Worm (Caenorhabditis elegans) whole organism, L4 larva: ENCODE data around the gene ZK1098.9.
A peak's percentile ranks its signal among the peaks of the same experiment; 100 is the strongest.

Source experiments
- F26F4.8 ChIP-seq: fragments of 200-800 bp; sonication (Bioruptor generic); conservative IDR thresholded peaks from 2 replicates; pipeline ENCODE4 v1.3.6; 2022; ENCODE audit warnings: missing genetic modification characterization, missing compliant biosample characterization
- F49E8.2 ChIP-seq: sonication (generic microtip); optimal IDR thresholded peaks from 2 replicates; lab custom pipeline; 2016; ENCODE audit warnings: missing compliant biosample characterization, mild to moderate bottlenecking, missing genetic modification characterization, borderline replicate concordance
- T20F7.1 ChIP-seq: fragments of 200-800 bp; sonication (Bioruptor generic); optimal IDR thresholded peaks from 2 replicates; lab custom pipeline; 2018; ENCODE audit warnings: mild to moderate bottlenecking, missing genetic modification characterization, missing compliant biosample characterization
- T26A8.4 ChIP-seq: fragments of 200-800 bp; sonication (Bioruptor generic); IDR thresholded peaks from 2 replicates; pipeline ENCODE4 v1.3.6; 2022; ENCODE audit warnings: missing genetic modification characterization, missing compliant biosample characterization
- Y48G9A.11 ChIP-seq: fragments of 200-800 bp; sonication (Bioruptor generic); IDR thresholded peaks from 2 replicates; pipeline ENCODE4 v1.3.6; 2022; ENCODE audit warnings: missing genetic modification reagents, missing genetic modification characterization, missing compliant biosample characterization
- aly-2 ChIP-seq: sonication (generic microtip); optimal IDR thresholded peaks from 2 replicates; lab custom pipeline; 2018; ENCODE audit warnings: missing biosample characterization, missing genetic modification characterization
- ceh-28 ChIP-seq: fragments of 150-350 bp; optimal IDR thresholded peaks from 2 replicates; lab custom pipeline; 2014; ENCODE audit warnings: missing biosample characterization, missing genetic modification reagents, missing genetic modification characterization
- ceh-44 ChIP-seq: fragments of 200-800 bp; sonication (Bioruptor generic); IDR thresholded peaks from 2 replicates; pipeline ENCODE4 v1.3.6; 2022; ENCODE audit warnings: missing genetic modification reagents, missing genetic modification characterization, missing compliant biosample characterization
- daf-16 ChIP-seq, 3 experiments: sonication (generic microtip); optimal IDR thresholded peaks; 2 replicates each; lab custom pipeline; 2016 to 2017; ENCODE audit warnings: missing genetic modification characterization in 3 of 3, missing genetic modification reagents in 3 of 3, mild to moderate bottlenecking in 2 of 3, missing compliant biosample characterization in 2 of 3, missing biosample characterization in 1 of 3, moderate library complexity in 1 of 3
- daf-8 ChIP-seq: fragments of 200-800 bp; sonication (Bioruptor generic); IDR thresholded peaks from 2 replicates; pipeline ENCODE4 v1.3.6; 2022; ENCODE audit warnings: missing genetic modification characterization, missing compliant biosample characterization
- dmd-9 ChIP-seq: fragments of 200-800 bp; sonication (Bioruptor generic); IDR thresholded peaks from 2 replicates; pipeline ENCODE4 v1.3.6; 2022; ENCODE audit warnings: missing genetic modification reagents, missing genetic modification characterization, missing compliant biosample characterization
- dpl-1 ChIP-seq: fragments of 150-350 bp; optimal IDR thresholded peaks from 2 replicates; lab custom pipeline; 2014; ENCODE audit warnings: missing biosample characterization, missing genetic modification reagents, missing genetic modification characterization
- dve-1 ChIP-seq: sonication (generic microtip); optimal IDR thresholded peaks from 2 replicates; lab custom pipeline; 2017; ENCODE audit warnings: antibody characterized with exemption, mild to moderate bottlenecking, missing genetic modification characterization, missing compliant biosample characterization; ENCODE audit not compliant: insufficient read depth
- gei-8 ChIP-seq: fragments of 200-800 bp; sonication (Bioruptor generic); optimal IDR thresholded peaks from 2 replicates; lab custom pipeline; 2018; ENCODE audit warnings: mild to moderate bottlenecking, missing genetic modification characterization, missing compliant biosample characterization
- hif-1 ChIP-seq, 2 experiments: sonication (generic microtip); optimal IDR thresholded peaks; 2 replicates each; lab custom pipeline; 2016 to 2017; ENCODE audit warnings: missing compliant biosample characterization in 2 of 2, missing genetic modification characterization in 2 of 2, missing genetic modification reagents in 2 of 2, missing genotype in 2 of 2, mild to moderate bottlenecking in 1 of 2
- hlh-30 ChIP-seq: sonication (generic microtip); optimal IDR thresholded peaks from 2 replicates; lab custom pipeline; 2017; ENCODE audit warnings: antibody characterized with exemption, mild to moderate bottlenecking, missing genetic modification characterization, missing compliant biosample characterization; ENCODE audit not compliant: insufficient read depth
- lin-13 ChIP-seq: fragments of 150-350 bp; optimal IDR thresholded peaks from 2 replicates; lab custom pipeline; 2014; ENCODE audit warnings: missing biosample characterization, missing genetic modification reagents, missing genetic modification characterization
- lin-38 ChIP-seq: fragments of 200-800 bp; sonication (Bioruptor generic); IDR thresholded peaks from 2 replicates; pipeline ENCODE4 v1.3.6; 2022; ENCODE audit warnings: missing genetic modification reagents, missing genetic modification characterization, missing compliant biosample characterization
- lsy-2 ChIP-seq, 2 experiments: fragments of 150-350 bp in 1 of 2; sonication (generic microtip) in 1 of 2; optimal IDR thresholded peaks; 2 replicates each; lab custom pipeline; 2014 to 2017; ENCODE audit warnings: missing biosample characterization in 2 of 2, missing genetic modification characterization in 2 of 2
- madf-5 ChIP-seq, 2 experiments: fragments of 200-800 bp; sonication (Bioruptor generic); IDR thresholded peaks; 2 replicates each; pipeline ENCODE4 v1.3.6; 2022; ENCODE audit warnings: missing compliant biosample characterization in 2 of 2, missing genetic modification characterization in 2 of 2
- madf-9 ChIP-seq: fragments of 200-800 bp; sonication (Bioruptor generic); conservative IDR thresholded peaks from 2 replicates; pipeline ENCODE4 v1.3.6; 2022; ENCODE audit warnings: missing genetic modification reagents, missing genetic modification characterization, missing compliant biosample characterization
- mdl-1 ChIP-seq, 2 experiments: fragments of 150-350 bp in 1 of 2; sonication (generic microtip) in 1 of 2; optimal IDR thresholded peaks; 2 replicates each; lab custom pipeline; 2014 to 2017; ENCODE audit warnings: missing biosample characterization in 2 of 2, missing genetic modification characterization in 2 of 2
- mdt-29 ChIP-seq: fragments of 200-800 bp; sonication (Bioruptor generic); IDR thresholded peaks from 2 replicates; pipeline ENCODE4 v1.3.6; 2022; ENCODE audit warnings: missing genetic modification reagents, missing genetic modification characterization, missing compliant biosample characterization
- mep-1 ChIP-seq: fragments of 150-350 bp; sonication (generic microtip); optimal IDR thresholded peaks from 3 replicates; lab custom pipeline; 2014; ENCODE audit warnings: missing biosample characterization, missing genetic modification characterization
- mes-2 ChIP-seq: sonication (generic microtip); optimal IDR thresholded peaks from 2 replicates; lab custom pipeline; 2016; ENCODE audit warnings: missing genotype, mild to moderate bottlenecking, missing genetic modification characterization, missing compliant biosample characterization; ENCODE audit not compliant: poor library complexity, severe bottlenecking
- nhr-102 ChIP-seq: sonication (generic microtip); optimal IDR thresholded peaks from 2 replicates; lab custom pipeline; 2016; ENCODE audit warnings: mild to moderate bottlenecking, missing genetic modification characterization, moderate library complexity, missing compliant biosample characterization
- nhr-28 ChIP-seq: fragments of 150-350 bp; optimal IDR thresholded peaks from 2 replicates; lab custom pipeline; 2014; ENCODE audit warnings: missing biosample characterization, missing genetic modification characterization
- nhr-42 ChIP-seq: fragments of 200-800 bp; sonication (Bioruptor generic); IDR thresholded peaks from 2 replicates; pipeline ENCODE4 v1.3.6; 2022; ENCODE audit warnings: missing genetic modification characterization, missing compliant biosample characterization
- rbr-2 ChIP-seq: sonication (generic microtip); optimal IDR thresholded peaks from 2 replicates; lab custom pipeline; 2016; ENCODE audit warnings: missing genotype, missing genetic modification characterization, missing compliant biosample characterization
- snpc-1.2 ChIP-seq: fragments of 200-800 bp; sonication (Bioruptor generic); IDR thresholded peaks from 2 replicates; pipeline ENCODE4 v1.3.6; 2022; ENCODE audit warnings: missing genetic modification reagents, missing genetic modification characterization, missing compliant biosample characterization
- spr-1 ChIP-seq: sonication (generic microtip); optimal IDR thresholded peaks from 2 replicates; lab custom pipeline; 2016; ENCODE audit warnings: mild to moderate bottlenecking, missing genetic modification characterization, missing compliant biosample characterization
- tra-1 ChIP-seq: fragments of 200-800 bp; sonication (Bioruptor generic); IDR thresholded peaks from 2 replicates; pipeline ENCODE4 v1.3.6; 2022; ENCODE audit warnings: missing genetic modification reagents, missing genetic modification characterization, missing compliant biosample characterization
- ztf-7 ChIP-seq: fragments of 150-350 bp; optimal IDR thresholded peaks from 2 replicates; lab custom pipeline; 2014; ENCODE audit warnings: missing biosample characterization, missing genetic modification characterization

The ZK1098.9 gene

DNA sequence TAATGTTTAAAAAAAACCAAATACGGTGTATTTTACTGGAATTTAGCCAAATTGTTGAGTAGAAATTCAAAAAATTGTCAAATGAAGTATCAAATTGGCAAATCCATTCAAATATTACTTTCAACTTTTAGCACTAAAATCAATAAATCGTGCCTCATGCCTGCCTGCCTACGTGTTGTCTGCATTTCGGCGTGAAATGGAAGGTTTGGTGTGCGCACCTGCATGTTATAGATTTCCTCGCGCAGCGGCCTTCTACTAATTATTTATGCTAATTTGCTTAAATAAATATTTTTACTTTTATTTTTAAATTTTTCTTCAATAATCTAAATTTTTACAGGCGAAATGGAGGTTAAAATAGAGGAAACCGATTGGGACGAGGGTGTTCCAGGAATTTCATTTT is 15.4 kb upstream of the ZK1098.9 start, which contains the start of gene ZK1098.2:
TSS of gene ZK1098.2 (plus strand) at position 336 of the 400 bp plus-strand sequence.
- no peak for TF ChIP-seq nhr-42 (GFP tag; lab: Robert Waterston, UW)
- peak; percentile 18 for TF ChIP-seq dve-1 (tag; lab: Kevin White, UChicago)
- peak in 1 of 2 experiments; percentile 50 for TF ChIP-seq hif-1 (tag; optimal IDR thresholded peaks at IDR 0.05; lab: Kevin White, UChicago)
- no peak for TF ChIP-seq T26A8.4 (GFP tag; lab: Robert Waterston, UW)
- TF ChIP-seq snpc-1.2 (GFP tag; lab: Robert Waterston, UW): no peak
- TF ChIP-seq spr-1 (tag; lab: Kevin White, UChicago): no peak
- no peak for TF ChIP-seq gei-8 (GFP tag; lab: Kevin White, UChicago)
- no peak for TF ChIP-seq nhr-102 (tag; lab: Kevin White, UChicago)
- TF ChIP-seq aly-2 (tag; lab: Kevin White, UChicago): no peak
- no peak for TF ChIP-seq ceh-44
- TF ChIP-seq tra-1: no peak
- no peak for TF ChIP-seq daf-8
- peak in 1 of 2 experiments; percentile 62 for TF ChIP-seq lsy-2 (tag; optimal IDR thresholded peaks at IDR 0.05; lab: Kevin White, UChicago)
- TF ChIP-seq mep-1 (tag; lab: Kevin White, UChicago): peak; percentile 11
- no peak for TF ChIP-seq rbr-2
- no peak for TF ChIP-seq T20F7.1 (GFP tag; lab: Kevin White, UChicago)
- peak; percentile 51 for TF ChIP-seq lin-38 (GFP tag; lab: Robert Waterston, UW)
- TF ChIP-seq hlh-30 (tag; lab: Kevin White, UChicago): peak; percentile 68
- TF ChIP-seq mdt-29 (GFP tag; lab: Robert Waterston, UW): no peak
- TF ChIP-seq mes-2 (tag; lab: Kevin White, UChicago): peak; percentile 51
- peak; percentile 37 for TF ChIP-seq dpl-1 (GFP tag; lab: Kevin White, UChicago)

DNA sequence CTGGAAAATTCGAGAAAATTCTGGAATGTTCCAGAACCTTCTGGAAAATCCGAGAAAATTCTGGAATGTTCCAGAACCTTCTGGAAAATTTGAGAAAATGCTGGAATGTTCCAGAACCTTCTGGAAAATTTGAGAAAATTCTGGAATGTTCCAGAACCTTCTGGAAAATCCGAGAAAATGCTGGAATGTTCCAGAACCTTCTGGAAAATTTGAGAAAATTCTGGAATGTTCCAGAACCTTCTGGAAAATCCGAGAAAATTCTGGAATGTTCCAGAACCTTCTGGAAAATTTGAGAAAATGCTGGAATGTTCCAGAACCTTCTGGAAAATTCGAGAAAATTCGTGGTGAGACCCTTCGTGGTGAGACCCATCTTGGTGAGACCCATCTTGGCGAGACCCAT is 10.0 kb upstream of the ZK1098.9 start:
- peak; percentile 29 for TF ChIP-seq lin-38 (GFP tag; lab: Robert Waterston, UW)
- TF ChIP-seq, all 104 proteins: peak for 1; not testable (repeated sequence) for 103

ce11 chrIII:9538655-9539155 is 5.5 kb upstream of the ZK1098.9 start, which contains the start of gene ZK1098.3:
ZK1098.3 (minus strand) TSS chrIII:9538705.
- no peak for TF ChIP-seq F49E8.2
- TF ChIP-seq nhr-28 (tag; lab: Kevin White, UChicago): peak; percentile 2
- TF ChIP-seq lsy-2 (tag; optimal IDR thresholded peaks at IDR 0.05; lab: Kevin White, UChicago): peak in 1 of 2 experiments; percentile 38
- TF ChIP-seq T26A8.4 (GFP tag; lab: Robert Waterston, UW): no peak
- TF ChIP-seq daf-16 (GFP tag; optimal IDR thresholded peaks at IDR 0.05; lab: Kevin White, UChicago): no peak
- TF ChIP-seq daf-16 (tag; optimal IDR thresholded peaks at IDR 0.05; lab: Kevin White, UChicago): peak; percentile 48
- TF ChIP-seq ceh-28: peak; percentile 47

DNA sequence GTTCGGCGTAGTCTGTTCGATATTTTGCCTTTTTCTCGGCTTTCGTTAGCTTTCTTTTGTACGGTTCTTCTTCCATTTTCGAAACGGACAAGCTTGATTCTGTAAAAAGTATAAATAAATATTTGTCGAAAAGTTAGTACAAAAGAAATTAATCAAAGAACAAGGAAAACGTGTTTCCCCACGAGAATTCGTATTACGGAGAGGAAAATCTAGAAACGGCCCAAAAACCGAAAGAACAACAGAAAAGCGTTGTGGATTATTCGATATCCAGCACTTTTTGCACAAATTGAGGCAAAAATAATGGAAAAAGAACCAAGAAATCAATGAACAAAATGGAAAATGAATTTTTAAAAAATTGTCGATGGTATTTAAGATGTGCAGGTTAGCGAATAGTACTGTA is 1.9 kb upstream of the ZK1098.9 start, which contains the start of gene mut-7:
TSS of gene mut-7 (minus strand) at position 101 of the 400 bp plus-strand sequence.
- no peak for TF ChIP-seq lin-13
- no peak for TF ChIP-seq dmd-9 (GFP tag; lab: Robert Waterston, UW)
- TF ChIP-seq F26F4.8: no peak
- TF ChIP-seq gei-8 (GFP tag; lab: Kevin White, UChicago): no peak
- TF ChIP-seq aly-2 (tag; lab: Kevin White, UChicago): no peak
- no peak for TF ChIP-seq T20F7.1 (GFP tag; lab: Kevin White, UChicago)
- TF ChIP-seq mdl-1 (tag; optimal IDR thresholded peaks at IDR 0.05; lab: Kevin White, UChicago): no peak
- TF ChIP-seq madf-5 (GFP tag; IDR thresholded peaks at IDR 0.05; lab: Robert Waterston, UW): no peak
- TF ChIP-seq ztf-7 (tag; lab: Kevin White, UChicago): no peak
- no peak for TF ChIP-seq Y48G9A.11 (GFP tag; lab: Robert Waterston, UW)
- no peak for TF ChIP-seq ceh-28
- TF ChIP-seq hif-1 (tag; optimal IDR thresholded peaks at IDR 0.05; lab: Kevin White, UChicago): no peak
- no peak for TF ChIP-seq rbr-2
- TF ChIP-seq madf-9 (GFP tag; lab: Robert Waterston, UW): no peak
- no peak for TF ChIP-seq ceh-44
